Fruit fly (Drosophila melanogaster): Measurements from ENCODE around the gene Phae2.

- TF ChIP-seq CG17806 (tag; optimal IDR thresholded peaks at IDR 0.05) (no peak), Snoo (tag; optimal IDR thresholded peaks at IDR 0.05) (no peak), fd96Ca (GFP tag; IDR thresholded peaks at IDR 0.05) (no peak), Ets98B (GFP tag; IDR thresholded peaks at IDR 0.05) (no peak), CG34367 (tag; optimal IDR thresholded peaks at IDR 0.05) (no peak), CG9948 (tag; optimal IDR thresholded peaks at IDR 0.05) (no peak), EcR (GFP tag; optimal IDR thresholded peaks at IDR 0.05) (no peak), CG13204 (GFP tag; optimal IDR thresholded peaks at IDR 0.05) (no peak), CG4496 (GFP tag; IDR thresholded peaks at IDR 0.05) (no peak)
Measured at dm6 chr2L:12142439-12142838, 31.5 kb downstream of the Phae2 start, which contains the start of gene CG31760.
